Fruit fly (Drosophila melanogaster): ENCODE data around the gene PGRP-SB1.

- TF ChIP-seq CG8478 (optimal IDR thresholded peaks at IDR 0.05) (no peak), CTCF (optimal IDR thresholded peaks at IDR 0.05) (no peak)
These were observed 1.7 kb downstream of the PGRP-SB1 start, which contains the start of the genes CG13026 and PGRP-SB2 for dm6 chr3L:16726069-16726591.
